Fruit fly (Drosophila melanogaster) S2 (cell line): ENCODE data around the gene CG3337.

Source experiments
- CG8478 ChIP-seq: fragments of >200 bp; optimal IDR thresholded peaks from 2 replicates; lab custom pipeline; 2018
- CTCF ChIP-seq, 2 experiments: fragments of >200 bp; optimal IDR thresholded peaks; 2 replicates each; lab custom pipeline; 2018

DNA sequence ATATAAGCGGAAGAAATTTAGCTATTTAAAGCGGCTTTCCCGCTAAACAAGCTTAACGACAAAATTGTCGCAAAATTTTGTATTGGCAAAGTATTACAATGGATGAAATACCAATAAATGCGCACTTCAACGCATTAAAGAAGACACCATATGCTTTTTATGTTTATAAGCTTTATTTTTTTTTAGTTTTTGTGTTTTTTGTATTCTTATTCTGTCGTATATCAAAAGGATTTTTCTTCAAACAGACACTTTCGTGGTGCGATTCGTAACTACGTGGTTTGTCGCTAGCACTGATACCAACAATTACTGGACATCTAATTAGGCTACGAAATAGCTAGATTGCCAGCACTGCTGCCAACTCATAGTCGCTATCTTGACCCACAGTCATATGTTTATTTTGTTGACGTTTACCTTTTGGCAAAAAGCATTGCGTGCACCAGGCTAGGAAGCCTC lies 8.7 kb downstream of the CG3337 start, which contains the start of gene Ddrgk1:
- no peak for TF ChIP-seq CG8478
- peak; percentile 2 to 19 for TF ChIP-seq CTCF (optimal IDR thresholded peaks at IDR 0.05; lab: Kevin White, UChicago)
